Fruit fly (Drosophila melanogaster): ENCODE results near the gene cnc.
A peak's percentile ranks its signal among the peaks of the same experiment; 100 is the strongest.

The cnc gene

dm6 chr3R:23189958-23190900 is 36.3 kb downstream of the cnc start:
- peak; percentile 81 for TF ChIP-seq Snoo (tag; optimal IDR thresholded peaks at IDR 0.05)
- peak; percentile 40 for TF ChIP-seq CG13204 (GFP tag; optimal IDR thresholded peaks at IDR 0.05)
- peak; percentile 73 for TF ChIP-seq EcR (GFP tag; optimal IDR thresholded peaks at IDR 0.05)
- TF ChIP-seq Pif1A (GFP tag; optimal IDR thresholded peaks at IDR 0.05) = peak; percentile 86
- peak; percentile 78 for TF ChIP-seq CG34367 (tag; optimal IDR thresholded peaks at IDR 0.05)
- peak; percentile 68 for TF ChIP-seq CG14655 (GFP tag; optimal IDR thresholded peaks at IDR 0.05)
- TF ChIP-seq gl (tag; optimal IDR thresholded peaks at IDR 0.05) = peak; percentile 57
- peak; percentile 82 for TF ChIP-seq Pif1B (GFP tag; optimal IDR thresholded peaks at IDR 0.05)
- TF ChIP-seq CG15710 (tag; optimal IDR thresholded peaks at IDR 0.05) = peak; percentile 83
- TF ChIP-seq CG8159 (tag; optimal IDR thresholded peaks at IDR 0.05) = peak; percentile 88
- peak; percentile 75 for TF ChIP-seq CG32121 (GFP tag; IDR thresholded peaks at IDR 0.05)
- peak; percentile 79; the same call in 1 of the 3 replicates for TF ChIP-seq fd96Ca (GFP tag; IDR thresholded peaks at IDR 0.05)
- TF ChIP-seq CG8301 (tag; optimal IDR thresholded peaks at IDR 0.05) = peak; percentile 73
- no peak for TF ChIP-seq CG10348 (GFP tag; IDR thresholded peaks at IDR 0.05)
- peak; percentile 77 for TF ChIP-seq CG9948 (tag; optimal IDR thresholded peaks at IDR 0.05)
- peak; percentile 81 for TF ChIP-seq CG17806 (tag; optimal IDR thresholded peaks at IDR 0.05)
- peak; percentile 77 for TF ChIP-seq Ets98B (GFP tag; IDR thresholded peaks at IDR 0.05)
- TF ChIP-seq rn (GFP tag; IDR thresholded peaks at IDR 0.05) = 0 out of 2 replicates have a peak, but pooled peaks have one; percentile 32
- peak; percentile 79 for TF ChIP-seq CG12605 (GFP tag; IDR thresholded peaks at IDR 0.05)
- TF ChIP-seq CG4496 (GFP tag; IDR thresholded peaks at IDR 0.05) = peak; percentile 87
- TF ChIP-seq D1 (tag; optimal IDR thresholded peaks at IDR 0.05) = no peak

- TF ChIP-seq gl (tag; optimal IDR thresholded peaks at IDR 0.05) (no peak), Snoo (tag; optimal IDR thresholded peaks at IDR 0.05) (no peak), CG34367 (tag; optimal IDR thresholded peaks at IDR 0.05) (no peak), EcR (GFP tag; optimal IDR thresholded peaks at IDR 0.05) (no peak), CG15710 (tag; optimal IDR thresholded peaks at IDR 0.05) (no peak), Pif1A (GFP tag; optimal IDR thresholded peaks at IDR 0.05) (no peak)
Observed at dm6 chr3R:23189143-23189957, 37.2 kb downstream of the cnc start.

dm6 chr3R:23181714-23182337 is 44.7 kb downstream of the cnc start:
- no peak for TF ChIP-seq D1 (tag; optimal IDR thresholded peaks at IDR 0.05)
- no peak for TF ChIP-seq Ets98B (GFP tag; IDR thresholded peaks at IDR 0.05)
- no peak for TF ChIP-seq Pif1B (GFP tag; optimal IDR thresholded peaks at IDR 0.05)
- TF ChIP-seq CG8301 (tag; optimal IDR thresholded peaks at IDR 0.05) = no peak
- TF ChIP-seq CG8159 (tag; optimal IDR thresholded peaks at IDR 0.05) = no peak
- TF ChIP-seq Pif1A (GFP tag; optimal IDR thresholded peaks at IDR 0.05) = no peak
- TF ChIP-seq CG34367 (tag; optimal IDR thresholded peaks at IDR 0.05) = no peak
- no peak for TF ChIP-seq CG13204 (GFP tag; optimal IDR thresholded peaks at IDR 0.05)
- no peak for TF ChIP-seq CG9948 (tag; optimal IDR thresholded peaks at IDR 0.05)
- TF ChIP-seq CG32121 (GFP tag; IDR thresholded peaks at IDR 0.05) = no peak
- no peak for TF ChIP-seq CG17806 (tag; optimal IDR thresholded peaks at IDR 0.05)

DNA sequence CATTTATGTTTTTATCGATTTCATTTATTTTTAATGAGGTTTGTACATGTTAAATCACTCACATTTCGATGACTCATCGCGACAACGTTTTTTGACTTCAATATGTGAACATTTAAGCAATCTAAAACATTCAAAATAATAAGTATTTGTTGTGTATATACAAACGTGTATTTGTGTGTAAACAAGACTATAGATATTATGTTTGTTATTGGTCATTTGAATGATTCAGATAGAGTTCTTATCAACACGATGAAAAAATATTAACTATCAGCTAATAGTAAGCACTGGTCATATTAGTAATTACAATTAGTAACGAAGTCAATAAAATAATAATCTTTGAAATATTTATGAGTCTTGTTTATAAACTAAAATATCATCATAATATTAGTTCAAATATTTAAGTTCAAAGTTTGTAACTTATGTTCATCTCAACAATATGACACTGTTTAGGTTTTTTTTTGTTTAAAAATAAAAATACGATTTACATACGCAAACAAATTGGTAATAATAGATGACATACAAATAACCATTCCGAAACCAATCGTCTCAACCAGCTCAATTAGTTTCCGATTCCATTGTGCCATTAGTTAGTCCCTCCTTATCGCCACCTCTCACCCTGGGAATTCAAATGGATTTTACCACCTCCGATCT is 45.4 kb downstream of the cnc start:
- TF ChIP-seq CG8301 (tag; optimal IDR thresholded peaks at IDR 0.05) (peak; percentile 21), Ets98B (GFP tag; IDR thresholded peaks at IDR 0.05) (no peak)

dm6 chr3R:23179336-23179735 is 47.2 kb downstream of the cnc start:
- no peak for TF ChIP-seq CG17806 (tag; optimal IDR thresholded peaks at IDR 0.05)
- TF ChIP-seq CG10348 (GFP tag; IDR thresholded peaks at IDR 0.05) = no peak
- no peak for TF ChIP-seq EcR (GFP tag; optimal IDR thresholded peaks at IDR 0.05)
- no peak for TF ChIP-seq rn (GFP tag; IDR thresholded peaks at IDR 0.05)
- no peak for TF ChIP-seq Pif1A (GFP tag; optimal IDR thresholded peaks at IDR 0.05)

Measured in whole organism, pupa.